Worm (Caenorhabditis elegans) whole organism, early embryonic: ENCODE data around the gene F09E5.14.
A peak's percentile ranks its signal among the peaks of the same experiment; 100 is the strongest.

Experiments
- B0310.2 ChIP-seq: sonication (generic microtip); optimal IDR thresholded peaks from 2 replicates; lab custom pipeline; 2016; ENCODE audit warnings: mild to moderate bottlenecking, missing genetic modification characterization, missing compliant biosample characterization
- aly-1 ChIP-seq: sonication (generic microtip); optimal IDR thresholded peaks from 2 replicates; lab custom pipeline; 2016; ENCODE audit warnings: missing genetic modification characterization, missing compliant biosample characterization
- ama-1 ChIP-seq: fragments of 150-350 bp; optimal IDR thresholded peaks from 2 replicates; lab custom pipeline; 2014
- ceh-13 ChIP-seq: fragments of 200-800 bp; sonication (Bioruptor generic); optimal IDR thresholded peaks from 2 replicates; lab custom pipeline; 2018; ENCODE audit warnings: mild to moderate bottlenecking, missing genetic modification characterization, missing compliant biosample characterization
- flt-1 ChIP-seq: fragments of 200-800 bp; sonication (Bioruptor generic); IDR thresholded peaks from 2 replicates; pipeline ENCODE4 v1.3.6; 2022; ENCODE audit warnings: missing genetic modification characterization, missing compliant biosample characterization
- pes-1 ChIP-seq: fragments of 200-800 bp; sonication (Bioruptor generic); IDR thresholded peaks from 2 replicates; pipeline ENCODE4 v1.3.6; 2022; ENCODE audit warnings: missing genetic modification reagents, missing genetic modification characterization, missing compliant biosample characterization
- tbx-37 ChIP-seq: fragments of 200-800 bp; sonication (Bioruptor generic); conservative IDR thresholded peaks from 2 replicates; pipeline ENCODE4 v1.3.6; 2022; ENCODE audit warnings: missing genetic modification reagents, missing genetic modification characterization, missing compliant biosample characterization

ce11 chrII:5353642-5354041 lies 9.0 kb upstream of the F09E5.14 start:
- no peak for TF ChIP-seq ceh-13 (GFP tag; lab: Kevin White, UChicago)
- no peak for TF ChIP-seq ama-1 (lab: Kevin White, UChicago)
- peak; percentile 46; the same call in 1 of the 2 replicates for TF ChIP-seq pes-1
- TF ChIP-seq B0310.2 (tag; lab: Kevin White, UChicago), result no peak
- no peak for TF ChIP-seq aly-1
- TF ChIP-seq flt-1, result no peak
- TF ChIP-seq tbx-37 (GFP tag; lab: Robert Waterston, UW), result no peak
